Worm (Caenorhabditis elegans) whole organism, late embryonic: ENCODE measurements around the gene str-225.

Experiments used
- K02D7.2 ChIP-seq: sonication (generic microtip); optimal IDR thresholded peaks from 2 replicates; lab custom pipeline; 2017; ENCODE audit warnings: mild to moderate bottlenecking, missing genetic modification characterization, missing compliant biosample characterization
- K09A11.1 ChIP-seq: sonication (generic microtip); optimal IDR thresholded peaks from 2 replicates; lab custom pipeline; 2017; ENCODE audit warnings: antibody characterized with exemption, mild to moderate bottlenecking, missing genetic modification characterization, missing compliant biosample characterization; ENCODE audit not compliant: insufficient read depth
- T23F11.4 ChIP-seq: fragments of 200-800 bp; sonication (Bioruptor generic); optimal IDR thresholded peaks from 2 replicates; lab custom pipeline; 2018; ENCODE audit warnings: mild to moderate bottlenecking, missing genetic modification characterization, missing compliant biosample characterization
- ahr-1 ChIP-seq: sonication (generic microtip); optimal IDR thresholded peaks from 2 replicates; lab custom pipeline; 2016; ENCODE audit warnings: missing genetic modification characterization, missing compliant biosample characterization
- ceh-14 ChIP-seq: sonication (generic microtip); optimal IDR thresholded peaks from 2 replicates; lab custom pipeline; 2016; ENCODE audit warnings: missing genotype, missing genetic modification characterization, missing compliant biosample characterization
- ceh-18 ChIP-seq: sonication (generic microtip); optimal IDR thresholded peaks from 2 replicates; lab custom pipeline; 2016; ENCODE audit warnings: missing genetic modification characterization, missing compliant biosample characterization
- ceh-19 ChIP-seq: fragments of 200-800 bp; sonication (Bioruptor generic); optimal IDR thresholded peaks from 2 replicates; lab custom pipeline; 2018; ENCODE audit warnings: mild to moderate bottlenecking, missing genetic modification characterization, missing compliant biosample characterization
- ceh-22 ChIP-seq: sonication (generic microtip); optimal IDR thresholded peaks from 2 replicates; lab custom pipeline; 2017; ENCODE audit warnings: missing biosample characterization, missing genetic modification characterization
- ceh-31 ChIP-seq: sonication (generic microtip); optimal IDR thresholded peaks from 2 replicates; lab custom pipeline; 2016; ENCODE audit warnings: missing genetic modification characterization, missing compliant biosample characterization
- ceh-48 ChIP-seq: sonication (generic microtip); optimal IDR thresholded peaks from 2 replicates; lab custom pipeline; 2016; ENCODE audit warnings: missing genetic modification characterization, inconsistent platforms, missing compliant biosample characterization
- ceh-6 ChIP-seq: fragments of 200-800 bp; sonication (Bioruptor generic); optimal IDR thresholded peaks from 2 replicates; lab custom pipeline; 2018; ENCODE audit warnings: mild to moderate bottlenecking, missing genetic modification characterization, missing compliant biosample characterization
- ceh-9 ChIP-seq: sonication (generic microtip); optimal IDR thresholded peaks from 2 replicates; lab custom pipeline; 2016; ENCODE audit warnings: mild to moderate bottlenecking, missing genetic modification characterization, inconsistent platforms, missing compliant biosample characterization
- che-1 ChIP-seq: sonication (generic microtip); optimal IDR thresholded peaks from 2 replicates; lab custom pipeline; 2016; ENCODE audit warnings: mild to moderate bottlenecking, missing genetic modification characterization, missing compliant biosample characterization
- elt-4 ChIP-seq: sonication (generic microtip); optimal IDR thresholded peaks from 2 replicates; lab custom pipeline; 2016; ENCODE audit warnings: missing genetic modification characterization, missing compliant biosample characterization
- eyg-1 ChIP-seq: sonication (generic microtip); optimal IDR thresholded peaks from 2 replicates; lab custom pipeline; 2016; ENCODE audit warnings: missing genotype, missing genetic modification characterization, missing compliant biosample characterization
- fax-1 ChIP-seq: sonication (generic microtip); optimal IDR thresholded peaks from 2 replicates; lab custom pipeline; 2016; ENCODE audit warnings: missing genotype, missing genetic modification characterization, missing compliant biosample characterization
- fkh-10 ChIP-seq: fragments of 150-350 bp; optimal IDR thresholded peaks from 2 replicates; lab custom pipeline; 2014; ENCODE audit warnings: missing biosample characterization, missing genetic modification reagents, missing genetic modification characterization
- hlh-15 ChIP-seq: sonication (generic microtip); optimal IDR thresholded peaks from 2 replicates; lab custom pipeline; 2016; ENCODE audit warnings: missing genetic modification characterization, missing compliant biosample characterization
- hlh-30 ChIP-seq: sonication (generic microtip); optimal IDR thresholded peaks from 2 replicates; lab custom pipeline; 2017; ENCODE audit warnings: antibody characterized with exemption, missing genetic modification characterization, missing compliant biosample characterization; ENCODE audit not compliant: insufficient read depth
- hlh-8 ChIP-seq: sonication (generic microtip); optimal IDR thresholded peaks from 2 replicates; lab custom pipeline; 2016; ENCODE audit warnings: missing genotype, missing genetic modification characterization, missing compliant biosample characterization
- lim-6 ChIP-seq: sonication (generic microtip); optimal IDR thresholded peaks from 2 replicates; lab custom pipeline; 2016; ENCODE audit warnings: missing genetic modification characterization, missing compliant biosample characterization
- lin-11 ChIP-seq: fragments of 200-800 bp; sonication (Bioruptor generic); optimal IDR thresholded peaks from 2 replicates; lab custom pipeline; 2018; ENCODE audit warnings: mild to moderate bottlenecking, missing genetic modification characterization, missing compliant biosample characterization
- madf-2 ChIP-seq: sonication (generic microtip); optimal IDR thresholded peaks from 2 replicates; lab custom pipeline; 2017; ENCODE audit warnings: missing genetic modification characterization, missing compliant biosample characterization
- nfya-1 ChIP-seq: sonication (generic microtip); optimal IDR thresholded peaks from 2 replicates; lab custom pipeline; 2017; ENCODE audit warnings: missing genetic modification characterization, mild to moderate bottlenecking, missing compliant biosample characterization, antibody characterized with exemption, moderate library complexity
- nhr-232 ChIP-seq: sonication (generic microtip); optimal IDR thresholded peaks from 2 replicates; lab custom pipeline; 2016; ENCODE audit warnings: missing genetic modification characterization, missing compliant biosample characterization
- npax-4 ChIP-seq: sonication (generic microtip); optimal IDR thresholded peaks from 2 replicates; lab custom pipeline; 2016; ENCODE audit warnings: missing genetic modification characterization, missing compliant biosample characterization
- pha-2 ChIP-seq: sonication (generic microtip); optimal IDR thresholded peaks from 2 replicates; lab custom pipeline; 2017; ENCODE audit warnings: mild to moderate bottlenecking, missing genetic modification characterization, missing compliant biosample characterization
- pha-4 ChIP-seq: fragments of 150-350 bp; optimal IDR thresholded peaks from 2 replicates; lab custom pipeline; 2018; ENCODE audit warnings: missing biosample characterization, missing genetic modification reagents, missing genetic modification characterization
- sdc-2 ChIP-seq: sonication (generic microtip); optimal IDR thresholded peaks from 2 replicates; lab custom pipeline; 2016; ENCODE audit warnings: missing genotype, missing genetic modification characterization, missing compliant biosample characterization
- syd-9 ChIP-seq: sonication (generic microtip); optimal IDR thresholded peaks from 2 replicates; lab custom pipeline; 2016; ENCODE audit warnings: mild to moderate bottlenecking, missing genetic modification characterization, moderate library complexity, missing compliant biosample characterization
- ttx-3 ChIP-seq: sonication (generic microtip); optimal IDR thresholded peaks from 2 replicates; lab custom pipeline; 2016; ENCODE audit warnings: missing genetic modification reagents, missing genetic modification characterization, missing compliant biosample characterization
- unc-3 ChIP-seq, 2 experiments: fragments of 200-800 bp in 1 of 2; sonication (Bioruptor generic) in 1 of 2; sonication (generic microtip) in 1 of 2; conservative IDR thresholded peaks in 1 of 2; optimal IDR thresholded peaks in 1 of 2; 2 replicates each; pipeline versions ENCODE4 v1.3.6 to Lab custom; 2016 to 2022; ENCODE audit warnings: missing compliant biosample characterization in 2 of 2, missing genetic modification characterization in 2 of 2, missing genetic modification reagents in 1 of 2
- unc-86 ChIP-seq: sonication (generic microtip); optimal IDR thresholded peaks from 2 replicates; lab custom pipeline; 2016; ENCODE audit warnings: missing genetic modification characterization, missing compliant biosample characterization
- zip-5 ChIP-seq: sonication (generic microtip); optimal IDR thresholded peaks from 2 replicates; lab custom pipeline; 2016; ENCODE audit warnings: missing genetic modification characterization, missing compliant biosample characterization
- ztf-16 ChIP-seq: sonication (generic microtip); optimal IDR thresholded peaks from 2 replicates; lab custom pipeline; 2017; ENCODE audit warnings: missing genetic modification characterization, missing compliant biosample characterization

Gene str-225

ce11 chrV:3507691-3508090 lies at the start of gene str-225:
Gene str-225, plus strand, starts transcription at chrV:3507822.
- TF ChIP-seq ceh-31 (tag; lab: Kevin White, UChicago) (no peak), zip-5 (tag; lab: Kevin White, UChicago) (no peak), ceh-48 (tag; lab: Kevin White, UChicago) (no peak), npax-4 (tag; lab: Kevin White, UChicago) (no peak), T23F11.4 (no peak), elt-4 (tag; lab: Kevin White, UChicago) (no peak), K02D7.2 (tag; lab: Kevin White, UChicago) (no peak)

ce11 chrV:3459919-3460318 lies 47.7 kb upstream of the str-225 start, which contains the start of gene slc-28.2:
Gene slc-28.2, plus strand, starts transcription at chrV:3460219.
- no peak for TF ChIP-seq eyg-1 (tag; lab: Kevin White, UChicago)
- no peak for TF ChIP-seq ceh-6 (GFP tag; lab: Kevin White, UChicago)
- no peak for TF ChIP-seq syd-9
- TF ChIP-seq hlh-8 (tag; lab: Kevin White, UChicago) = no peak
- no peak for TF ChIP-seq ceh-9 (tag; lab: Kevin White, UChicago)
- TF ChIP-seq unc-3 (GFP tag; conservative IDR thresholded peaks at IDR 0.05; lab: Robert Waterston, UW) = no peak
- TF ChIP-seq unc-3 (tag; optimal IDR thresholded peaks at IDR 0.05; lab: Kevin White, UChicago) = no peak
- no peak for TF ChIP-seq ahr-1 (tag; lab: Kevin White, UChicago)
- TF ChIP-seq che-1 (tag; lab: Kevin White, UChicago) = no peak
- TF ChIP-seq nhr-232 (tag; lab: Kevin White, UChicago) = no peak
- no peak for TF ChIP-seq hlh-30 (tag; lab: Kevin White, UChicago)
- no peak for TF ChIP-seq nfya-1 (tag; lab: Kevin White, UChicago)
- no peak for TF ChIP-seq pha-4 (tag; lab: Kevin White, UChicago)
- no peak for TF ChIP-seq ceh-14 (tag; lab: Kevin White, UChicago)
- TF ChIP-seq ttx-3 (tag; lab: Kevin White, UChicago) = no peak
- TF ChIP-seq K09A11.1 = no peak
- no peak for TF ChIP-seq fax-1 (tag; lab: Kevin White, UChicago)
- TF ChIP-seq sdc-2 = no peak
- no peak for TF ChIP-seq madf-2 (tag; lab: Kevin White, UChicago)
- TF ChIP-seq fkh-10 (GFP tag; lab: Kevin White, UChicago) = no peak

DNA sequence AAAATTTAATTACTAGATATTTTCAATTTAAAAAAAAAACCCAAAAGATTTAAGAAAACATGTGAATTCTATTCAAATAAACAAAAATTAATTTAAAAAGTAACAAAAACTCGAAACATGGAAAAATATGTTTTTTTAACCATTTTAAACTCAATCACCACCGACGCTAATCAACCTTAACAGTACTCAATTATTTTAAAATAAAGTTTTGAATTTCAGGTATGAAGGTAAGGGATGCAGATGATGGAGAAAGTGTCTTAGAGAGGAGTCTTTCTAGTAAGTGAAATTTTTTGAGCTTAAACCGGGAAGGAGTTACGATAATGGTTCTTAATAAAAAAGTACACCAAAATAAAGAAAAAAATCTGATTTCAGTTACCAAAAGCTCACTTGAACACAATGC lies 44.1 kb upstream of the str-225 start, which contains the start of gene slc-28.1:
slc-28.1 (plus strand) TSS at position 301 of the 400 bp plus-strand sequence.
- TF ChIP-seq ahr-1 (tag; lab: Kevin White, UChicago) = no peak
- TF ChIP-seq hlh-15 (tag; lab: Kevin White, UChicago) = no peak
- no peak for TF ChIP-seq madf-2 (tag; lab: Kevin White, UChicago)
- TF ChIP-seq ceh-22 (tag; lab: Kevin White, UChicago) = no peak
- no peak for TF ChIP-seq ceh-19 (GFP tag; lab: Kevin White, UChicago)
- TF ChIP-seq ceh-18 (tag; lab: Kevin White, UChicago) = no peak
- TF ChIP-seq nfya-1 (tag; lab: Kevin White, UChicago) = no peak
- no peak for TF ChIP-seq ztf-16 (tag; lab: Kevin White, UChicago)
- no peak for TF ChIP-seq lin-11 (tag; lab: Kevin White, UChicago)
- no peak for TF ChIP-seq unc-86 (tag; lab: Kevin White, UChicago)
- TF ChIP-seq lim-6 = no peak

DNA sequence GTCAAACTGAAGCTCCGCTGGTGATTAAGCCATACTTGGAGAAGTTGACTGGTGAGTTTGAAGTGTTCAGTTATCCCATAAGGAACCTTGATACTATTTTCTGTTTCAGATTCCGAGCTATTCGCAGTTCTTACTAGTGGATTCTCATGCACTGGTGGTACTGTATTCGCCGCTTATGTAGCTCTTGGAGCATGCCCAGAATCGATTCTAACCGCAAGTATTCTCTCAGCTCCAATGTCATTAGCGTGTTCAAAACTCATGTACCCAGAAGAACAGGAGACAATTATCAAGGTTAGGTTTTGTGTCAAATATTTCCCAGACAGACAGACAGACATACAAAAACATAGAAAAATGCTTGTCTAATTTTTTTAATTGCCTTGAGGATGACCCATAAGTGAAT lies 42.7 kb upstream of the str-225 start:
- no peak for TF ChIP-seq nhr-232 (tag; lab: Kevin White, UChicago)
- TF ChIP-seq elt-4 (tag; lab: Kevin White, UChicago) = no peak
- no peak for TF ChIP-seq eyg-1 (tag; lab: Kevin White, UChicago)
- no peak for TF ChIP-seq pha-2
- no peak for TF ChIP-seq fax-1 (tag; lab: Kevin White, UChicago)
- TF ChIP-seq lin-11 (tag; lab: Kevin White, UChicago) = no peak
